Fruit fly (Drosophila melanogaster) S2 (cell line): ENCODE results near the gene CG5909.

Source experiments
- CG8478 ChIP-seq: fragments of >200 bp; optimal IDR thresholded peaks from 2 replicates; lab custom pipeline; 2018
- CTCF ChIP-seq, 2 experiments: fragments of >200 bp; optimal IDR thresholded peaks; 2 replicates each; lab custom pipeline; 2018

Gene CG5909

dm6 chr3R:27198883-27199780, 38.2 kb downstream of the CG5909 start:
- TF ChIP-seq CG8478 (lab: Kevin White, UChicago) (no peak), CTCF (optimal IDR thresholded peaks at IDR 0.05; lab: Kevin White, UChicago) (no peak)

dm6 chr3R:27201538-27202281, 40.8 kb downstream of the CG5909 start:
- TF ChIP-seq CG8478 (lab: Kevin White, UChicago) (no peak), CTCF (optimal IDR thresholded peaks at IDR 0.05; lab: Kevin White, UChicago) (no peak)

dm6 chr3R:27202330-27202729, 41.4 kb downstream of the CG5909 start:
- TF ChIP-seq CG8478 (lab: Kevin White, UChicago), result no peak
- no peak for TF ChIP-seq CTCF (optimal IDR thresholded peaks at IDR 0.05; lab: Kevin White, UChicago)

dm6 chr3R:27203856-27204255, 42.9 kb downstream of the CG5909 start:
- no peak for TF ChIP-seq CTCF (optimal IDR thresholded peaks at IDR 0.05; lab: Kevin White, UChicago)

dm6 chr3R:27204694-27205414, 43.9 kb downstream of the CG5909 start:
- no peak for TF ChIP-seq CG8478 (lab: Kevin White, UChicago)

dm6 chr3R:27208724-27209343, 47.9 kb downstream of the CG5909 start:
- TF ChIP-seq CTCF (optimal IDR thresholded peaks at IDR 0.05; lab: Kevin White, UChicago) (no peak), CG8478 (lab: Kevin White, UChicago) (no peak)

- TF ChIP-seq CG8478 (lab: Kevin White, UChicago) (no peak), CTCF (optimal IDR thresholded peaks at IDR 0.05; lab: Kevin White, UChicago) (no peak)
Measured at dm6 chr3R:27209561-27210275, 48.8 kb downstream of the CG5909 start.
